Fruit fly (Drosophila melanogaster): ENCODE data around the gene CG44037.

CG44037 gene

dm6 chr3R:12221366-12221916 lies 37.1 kb upstream of the CG44037 start, which contains the start of gene CG4860:
Gene CG4860 (minus strand): TSS chr3R:12221464.
- TF ChIP-seq CG32264 (GFP tag; optimal IDR thresholded peaks at IDR 0.05) (peak; percentile 79), CrebA (GFP tag; optimal IDR thresholded peaks at IDR 0.05; ENCODE audit: borderline replicate concordance) (peak; percentile 77), Mio (GFP tag; optimal IDR thresholded peaks at IDR 0.05) (peak; percentile 18), pan (optimal IDR thresholded peaks at IDR 0.05) (no peak), Sp1 (GFP tag; optimal IDR thresholded peaks at IDR 0.05) (peak; percentile 85), woc (GFP tag; optimal IDR thresholded peaks at IDR 0.05) (peak; percentile 73), Hnf4 (GFP tag; optimal IDR thresholded peaks at IDR 0.05) (no peak), lola (GFP tag; optimal IDR thresholded peaks at IDR 0.05) (no peak), N (GFP tag; optimal IDR thresholded peaks at IDR 0.05) (no peak), dsf (GFP tag; optimal IDR thresholded peaks at IDR 0.05; ENCODE audit: borderline replicate concordance) (peak; percentile 73), jim (GFP tag; optimal IDR thresholded peaks at IDR 0.05) (peak; percentile 48), OdsH (GFP tag; optimal IDR thresholded peaks at IDR 0.05) (peak; percentile 88), sv (GFP tag; optimal IDR thresholded peaks at IDR 0.05) (peak; percentile 85), rgr (GFP tag; optimal IDR thresholded peaks at IDR 0.05) (peak; percentile 90), br (GFP tag; optimal IDR thresholded peaks at IDR 0.05) (peak; percentile 91), h (GFP tag; optimal IDR thresholded peaks at IDR 0.05) (peak; percentile 93), GATAd (GFP tag; optimal IDR thresholded peaks at IDR 0.05) (peak; percentile 64), Vsx2 (GFP tag; optimal IDR thresholded peaks at IDR 0.05; ENCODE audit: partially characterized antibody) (no peak), Rel (GFP tag; optimal IDR thresholded peaks at IDR 0.05) (peak; percentile 35), Rel (tag; optimal IDR thresholded peaks at IDR 0.05) (peak; percentile 98), Hr83 (GFP tag; optimal IDR thresholded peaks at IDR 0.05; ENCODE audit: poor library complexity, severe bottlenecking) (peak; percentile 86), HLH106 (tag; optimal IDR thresholded peaks at IDR 0.05) (peak; percentile 88), Dfd (GFP tag; optimal IDR thresholded peaks at IDR 0.05) (no peak), Jra (GFP tag; optimal IDR thresholded peaks at IDR 0.05) (peak; percentile 79), dl (GFP tag; optimal IDR thresholded peaks at IDR 0.05; ENCODE audit: insufficient read depth in 1 of 2, partially characterized antibody in 2 of 2) (no peak), Abd-B (GFP tag; optimal IDR thresholded peaks at IDR 0.05) (no peak), usp (GFP tag; optimal IDR thresholded peaks at IDR 0.05) (no peak), brk (GFP tag; optimal IDR thresholded peaks at IDR 0.05) (peak; percentile 80), fru (GFP tag; optimal IDR thresholded peaks at IDR 0.05) (peak; percentile 91), psq (GFP tag; optimal IDR thresholded peaks at IDR 0.05) (peak; percentile 75), dmrt93B (GFP tag; optimal IDR thresholded peaks at IDR 0.05) (peak; percentile 58), ey (GFP tag; optimal IDR thresholded peaks at IDR 0.05) (peak; percentile 89), tai (GFP tag; optimal IDR thresholded peaks at IDR 0.05) (no peak), Hr78 (GFP tag; optimal IDR thresholded peaks at IDR 0.05) (no peak), Myc (optimal IDR thresholded peaks at IDR 0.05) (no peak), Dif (GFP tag; optimal IDR thresholded peaks at IDR 0.05; ENCODE audit: partially characterized antibody) (no peak), sage (GFP tag; optimal IDR thresholded peaks at IDR 0.05) (peak; percentile 76), foxo (GFP tag; optimal IDR thresholded peaks at IDR 0.05) (peak; percentile 42 to 96), CG9705 (GFP tag; optimal IDR thresholded peaks at IDR 0.05) (peak; percentile 70)

dm6 chr3R:12222093-12222492 lies 36.4 kb upstream of the CG44037 start, which contains the start of gene Rsbp15:
Gene Rsbp15 (plus strand): TSS chr3R:12222387.
- TF ChIP-seq fru (GFP tag; optimal IDR thresholded peaks at IDR 0.05) (no peak), Mio (GFP tag; optimal IDR thresholded peaks at IDR 0.05) (no peak), Myc (optimal IDR thresholded peaks at IDR 0.05) (peak; percentile 48)

DNA sequence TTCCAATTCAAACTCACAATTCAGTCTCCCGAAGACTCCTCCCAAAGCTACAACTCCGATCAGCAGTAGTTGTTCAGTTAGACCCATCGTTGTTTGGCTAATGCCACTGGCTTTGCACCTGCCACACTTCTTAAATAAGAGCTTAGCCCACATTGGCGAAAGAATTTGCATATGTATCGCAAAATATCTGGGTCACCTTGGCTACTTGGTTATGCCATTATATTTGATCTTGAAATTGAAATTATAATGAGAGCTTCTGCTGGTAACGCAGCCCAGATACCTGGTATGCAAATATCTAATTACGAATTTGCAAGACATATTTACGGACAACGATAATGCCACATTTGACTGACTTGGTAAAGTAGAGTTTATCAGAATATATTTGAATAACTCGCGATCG lies 33.6 kb upstream of the CG44037 start, which contains the start of gene CG17404:
CG17404 (minus strand) TSS at position 101 of the 400 bp plus-strand sequence.
- TF ChIP-seq Hr78 (GFP tag; optimal IDR thresholded peaks at IDR 0.05) (no peak), fru (GFP tag; optimal IDR thresholded peaks at IDR 0.05) (no peak), woc (GFP tag; optimal IDR thresholded peaks at IDR 0.05) (no peak), Mio (GFP tag; optimal IDR thresholded peaks at IDR 0.05) (no peak), foxo (GFP tag; optimal IDR thresholded peaks at IDR 0.05) (no peak), CrebA (GFP tag; optimal IDR thresholded peaks at IDR 0.05; ENCODE audit: borderline replicate concordance) (no peak), h (GFP tag; optimal IDR thresholded peaks at IDR 0.05) (no peak), lola (GFP tag; optimal IDR thresholded peaks at IDR 0.05) (no peak), CG32264 (GFP tag; optimal IDR thresholded peaks at IDR 0.05) (no peak), OdsH (GFP tag; optimal IDR thresholded peaks at IDR 0.05) (no peak), Vsx2 (GFP tag; optimal IDR thresholded peaks at IDR 0.05; ENCODE audit: partially characterized antibody) (no peak), dmrt93B (GFP tag; optimal IDR thresholded peaks at IDR 0.05) (no peak), Sp1 (GFP tag; optimal IDR thresholded peaks at IDR 0.05) (no peak), pan (optimal IDR thresholded peaks at IDR 0.05) (no peak), N (GFP tag; optimal IDR thresholded peaks at IDR 0.05) (no peak), br (GFP tag; optimal IDR thresholded peaks at IDR 0.05) (no peak), sage (GFP tag; optimal IDR thresholded peaks at IDR 0.05) (no peak), brk (GFP tag; optimal IDR thresholded peaks at IDR 0.05) (no peak), Rel (GFP tag; optimal IDR thresholded peaks at IDR 0.05) (no peak), Rel (tag; optimal IDR thresholded peaks at IDR 0.05) (no peak)
